Fruit fly (Drosophila melanogaster) whole organism, embryonic: ENCODE measurements around the gene cnc.

ENCODE experiments used
- ATbp ChIP-seq: fragments of 200-800 bp; sonication (Bioruptor generic); optimal IDR thresholded peaks from 2 replicates; lab custom pipeline; 2017; ENCODE audit warnings: missing biosample characterization, mild to moderate bottlenecking, missing genetic modification characterization, missing genetic modification reagents
- CG11085 ChIP-seq: fragments of 200-800 bp; sonication (Bioruptor generic); IDR thresholded peaks from 2 replicates; pipeline ENCODE4 v1.3.6; 2022; ENCODE audit warnings: missing biosample characterization, missing genetic modification characterization
- CG12104 ChIP-seq: fragments of 200-800 bp; sonication (Bioruptor generic); optimal IDR thresholded peaks from 3 replicates; lab custom pipeline; 2016; ENCODE audit warnings: missing biosample characterization, missing genetic modification characterization
- CG1233 ChIP-seq: fragments of 200-800 bp; sonication (Bioruptor generic); optimal IDR thresholded peaks from 4 replicates; lab custom pipeline; 2018; ENCODE audit warnings: missing biosample characterization, mild to moderate bottlenecking, missing genetic modification characterization
- CG12659 ChIP-seq: fragments of 200-800 bp; sonication (Bioruptor generic); optimal IDR thresholded peaks from 3 replicates; lab custom pipeline; 2017; ENCODE audit warnings: mild to moderate bottlenecking, missing biosample characterization, missing genetic modification reagents, missing genetic modification characterization
- CG12942 ChIP-seq: fragments of 200-800 bp; sonication (Bioruptor generic); optimal IDR thresholded peaks from 3 replicates; lab custom pipeline; 2016; ENCODE audit warnings: missing biosample characterization, missing genetic modification characterization
- CG14667 ChIP-seq: fragments of 200-800 bp; sonication (Bioruptor generic); IDR thresholded peaks from 2 replicates; pipeline ENCODE4 v1.3.6; 2022; ENCODE audit warnings: missing biosample characterization, missing genetic modification characterization
- CG15696 ChIP-seq: fragments of 200-800 bp; sonication (Bioruptor generic); optimal IDR thresholded peaks from 2 replicates; lab custom pipeline; 2019; ENCODE audit warnings: missing biosample characterization, mild to moderate bottlenecking, missing genetic modification characterization, moderate library complexity
- CG16815 ChIP-seq: fragments of 200-800 bp; sonication (Bioruptor generic); optimal IDR thresholded peaks from 3 replicates; lab custom pipeline; 2017; ENCODE audit warnings: missing biosample characterization, mild to moderate bottlenecking, missing genetic modification characterization
- CG17802 ChIP-seq: fragments of 200-800 bp; sonication (Bioruptor generic); optimal IDR thresholded peaks from 2 replicates; lab custom pipeline; 2018; ENCODE audit warnings: missing biosample characterization, mild to moderate bottlenecking, missing genetic modification characterization, moderate library complexity
- CG17912 ChIP-seq: fragments of 200-800 bp; sonication (Bioruptor generic); optimal IDR thresholded peaks from 2 replicates; lab custom pipeline; 2018; ENCODE audit warnings: missing biosample characterization, mild to moderate bottlenecking, missing genetic modification characterization
- CG31224 ChIP-seq: fragments of 200-800 bp; sonication (Bioruptor generic); IDR thresholded peaks from 2 replicates; pipeline ENCODE4 v1.3.6; 2022; ENCODE audit warnings: missing biosample characterization, missing genetic modification characterization
- CG33213 ChIP-seq: fragments of 200-800 bp; sonication (Bioruptor generic); optimal IDR thresholded peaks from 3 replicates; lab custom pipeline; 2016; ENCODE audit warnings: missing biosample characterization, missing genetic modification characterization
- CG34224 ChIP-seq: fragments of 200-800 bp; sonication (Bioruptor generic); IDR thresholded peaks from 3 replicates; pipeline ENCODE4 v1.3.6; 2022; ENCODE audit warnings: missing biosample characterization, missing genetic modification characterization; ENCODE audit not compliant: partially characterized antibody
- CG5953 ChIP-seq: fragments of 200-800 bp; sonication (Bioruptor generic); IDR thresholded peaks from 2 replicates; pipeline ENCODE4 v1.3.6; 2022; ENCODE audit warnings: missing biosample characterization, missing genetic modification characterization
- CG6272 ChIP-seq: fragments of 200-800 bp; sonication (Bioruptor generic); IDR thresholded peaks from 2 replicates; pipeline ENCODE4 v1.3.6; 2022; ENCODE audit warnings: missing biosample characterization, missing genetic modification characterization
- CG7963 ChIP-seq: fragments of 200-800 bp; sonication (Bioruptor generic); IDR thresholded peaks from 3 replicates; pipeline ENCODE4 v1.3.6; 2022; ENCODE audit warnings: missing biosample characterization, missing genetic modification characterization; ENCODE audit not compliant: partially characterized antibody
- CG8281 ChIP-seq: fragments of 200-800 bp; sonication (Bioruptor generic); optimal IDR thresholded peaks from 2 replicates; lab custom pipeline; 2018; ENCODE audit warnings: missing biosample characterization, mild to moderate bottlenecking, missing genetic modification characterization, moderate library complexity
- CG8944 ChIP-seq: fragments of 200-800 bp; sonication (Bioruptor generic); optimal IDR thresholded peaks from 3 replicates; lab custom pipeline; 2016; ENCODE audit warnings: missing biosample characterization, missing genetic modification characterization
- CG9876 ChIP-seq: fragments of 200-800 bp; sonication (Bioruptor generic); optimal IDR thresholded peaks from 2 replicates; lab custom pipeline; 2016; ENCODE audit warnings: missing biosample characterization, missing genetic modification characterization
- CG9932 ChIP-seq: fragments of 200-800 bp; sonication (Bioruptor generic); IDR thresholded peaks from 2 replicates; pipeline ENCODE4 v1.3.6; 2022; ENCODE audit warnings: missing biosample characterization, missing genetic modification characterization
- Dad ChIP-seq: fragments of 200-800 bp; sonication (Bioruptor generic); optimal IDR thresholded peaks from 3 replicates; lab custom pipeline; 2016; ENCODE audit warnings: missing biosample characterization, missing genetic modification characterization
- Deaf1 ChIP-seq: fragments of 200-800 bp; optimal IDR thresholded peaks from 3 replicates; lab custom pipeline; 2019; ENCODE audit warnings: missing biosample characterization, mild to moderate bottlenecking, missing genetic modification characterization, moderate library complexity
- Fer1 ChIP-seq: fragments of 200-800 bp; sonication (Bioruptor generic); optimal IDR thresholded peaks from 2 replicates; lab custom pipeline; 2017; ENCODE audit warnings: missing biosample characterization, mild to moderate bottlenecking, missing genetic modification characterization
- HLH4C ChIP-seq: fragments of 200-800 bp; sonication (Bioruptor generic); IDR thresholded peaks from 3 replicates; pipeline ENCODE4 v1.3.6; 2022; ENCODE audit warnings: missing biosample characterization, missing genetic modification characterization; ENCODE audit not compliant: partially characterized antibody
- Jarid2 ChIP-seq: fragments of 200-800 bp; sonication (Bioruptor generic); optimal IDR thresholded peaks from 3 replicates; lab custom pipeline; 2017; ENCODE audit warnings: mild to moderate bottlenecking, missing biosample characterization, missing genetic modification reagents, missing genetic modification characterization
- MESR4 ChIP-seq: fragments of 200-800 bp; sonication (Bioruptor generic); optimal IDR thresholded peaks from 2 replicates; lab custom pipeline; 2018; ENCODE audit warnings: missing biosample characterization, mild to moderate bottlenecking, missing genetic modification characterization, moderate library complexity
- NC2α ChIP-seq: fragments of 200-800 bp; sonication (Bioruptor generic); optimal IDR thresholded peaks from 2 replicates; lab custom pipeline; 2016; ENCODE audit warnings: missing biosample characterization, missing genetic modification characterization
- NfI ChIP-seq: fragments of 200-800 bp; sonication (Bioruptor generic); optimal IDR thresholded peaks from 3 replicates; lab custom pipeline; 2018; ENCODE audit warnings: missing biosample characterization, mild to moderate bottlenecking, missing genetic modification characterization, moderate library complexity
- Sox102F ChIP-seq: fragments of 200-800 bp; sonication (Bioruptor generic); optimal IDR thresholded peaks from 2 replicates; lab custom pipeline; 2018; ENCODE audit warnings: missing biosample characterization, mild to moderate bottlenecking, missing genetic modification characterization, moderate library complexity
- Xbp1 ChIP-seq: fragments of 200-800 bp; sonication (Bioruptor generic); optimal IDR thresholded peaks from 3 replicates; lab custom pipeline; 2016; ENCODE audit warnings: missing biosample characterization, mild to moderate bottlenecking, missing genetic modification characterization
- ara ChIP-seq: fragments of 200-800 bp; sonication (Bioruptor generic); IDR thresholded peaks from 2 replicates; pipeline ENCODE4 v1.3.6; 2022; ENCODE audit warnings: missing biosample characterization, missing genetic modification characterization
- ash1 ChIP-seq: fragments of 200-800 bp; sonication (Bioruptor generic); optimal IDR thresholded peaks from 2 replicates; lab custom pipeline; 2018; ENCODE audit warnings: missing biosample characterization, mild to moderate bottlenecking, missing genetic modification characterization
- croc ChIP-seq: fragments of 200-800 bp; sonication (Bioruptor generic); conservative IDR thresholded peaks from 3 replicates; pipeline ENCODE4 v1.3.6; 2022; ENCODE audit warnings: missing biosample characterization, missing genetic modification characterization
- disco-r ChIP-seq: fragments of 200-800 bp; sonication (Bioruptor generic); optimal IDR thresholded peaks from 2 replicates; lab custom pipeline; 2016; ENCODE audit warnings: missing biosample characterization, missing genetic modification characterization
- dysf ChIP-seq: fragments of 200-800 bp; sonication (Bioruptor generic); IDR thresholded peaks from 3 replicates; pipeline ENCODE4 v1.3.6; 2022; ENCODE audit warnings: missing biosample characterization, missing genetic modification characterization
- insv ChIP-seq, 2 experiments: fragments of 200-800 bp; sonication (Bioruptor generic); optimal IDR thresholded peaks; 3 replicates each; lab custom pipeline; 2016 to 2018; ENCODE audit warnings: missing biosample characterization in 2 of 2, missing genetic modification characterization in 2 of 2
- lmd ChIP-seq: fragments of 200-800 bp; sonication (Bioruptor generic); IDR thresholded peaks from 2 replicates; pipeline ENCODE4 v1.3.6; 2022; ENCODE audit warnings: missing biosample characterization, missing genetic modification characterization
- lola ChIP-seq, 3 experiments: fragments of >200 bp in 2 of 3; fragments of 200-800 bp in 1 of 3; sonication (Bioruptor generic) in 1 of 3; optimal IDR thresholded peaks; 2 replicates each; lab custom pipeline; 2017 to 2019; ENCODE audit warnings: missing biosample characterization in 3 of 3, missing genetic modification characterization in 3 of 3, mild to moderate bottlenecking in 1 of 3, moderate library complexity in 1 of 3
- mam ChIP-seq: fragments of 200-800 bp; sonication (Bioruptor generic); optimal IDR thresholded peaks from 3 replicates; lab custom pipeline; 2016; ENCODE audit warnings: missing biosample characterization, missing genetic modification characterization
- ranshi ChIP-seq: fragments of 200-800 bp; sonication (Bioruptor generic); IDR thresholded peaks from 2 replicates; pipeline ENCODE4 v1.3.6; 2022; ENCODE audit warnings: missing biosample characterization, missing genetic modification characterization
- rib ChIP-seq: fragments of 200-800 bp; sonication (Bioruptor generic); IDR thresholded peaks from 2 replicates; pipeline ENCODE4 v1.3.6; 2022; ENCODE audit warnings: missing biosample characterization, missing genetic modification characterization
- slbo ChIP-seq: fragments of 200-800 bp; sonication (Bioruptor generic); IDR thresholded peaks from 2 replicates; pipeline ENCODE4 v1.3.6; 2022; ENCODE audit warnings: missing biosample characterization, missing genetic modification characterization
- slp2 ChIP-seq: fragments of 200-800 bp; sonication (Bioruptor generic); optimal IDR thresholded peaks from 2 replicates; lab custom pipeline; 2016; ENCODE audit warnings: missing biosample characterization, missing genetic modification characterization
- sob ChIP-seq: fragments of 200-800 bp; sonication (Bioruptor generic); IDR thresholded peaks from 2 replicates; pipeline ENCODE4 v1.3.6; 2022; ENCODE audit warnings: missing biosample characterization, missing genetic modification characterization
- toy ChIP-seq: fragments of 200-800 bp; sonication (Bioruptor generic); IDR thresholded peaks from 2 replicates; pipeline ENCODE4 v1.3.6; 2022; ENCODE audit warnings: missing biosample characterization, missing genetic modification characterization

cnc gene

dm6 chr3R:23193400-23193799 is 33.1 kb downstream of the cnc start (continued):
- TF ChIP-seq CG15696 (tag; lab: Kevin White, UChicago): peak; percentile 35

- TF ChIP-seq Xbp1 (GFP tag; lab: Kevin White, UChicago) (no peak), toy (GFP tag; lab: Robert Waterston, UW) (0 out of 2 replicates have a peak, but pooled peaks have one; percentile 9), CG8281 (peak; percentile 68)
Observed at dm6 chr3R:23192984-23193383, 33.5 kb downstream of the cnc start.

dm6 chr3R:23191108-23191771 is 35.3 kb downstream of the cnc start:
- TF ChIP-seq lmd (no peak; the same call in 1 of the 2 replicates), dysf (GFP tag; lab: Robert Waterston, UW) (peak; percentile 58; the same call in 2 of the 3 replicates), CG14667 (no peak), CG31224 (GFP tag; lab: Robert Waterston, UW) (no peak), insv (GFP tag; optimal IDR thresholded peaks at IDR 0.05; lab: Kevin White, UChicago) (no peak), ATbp (GFP tag; lab: Kevin White, UChicago) (no peak), lola (GFP tag; optimal IDR thresholded peaks at IDR 0.05; lab: Kevin White, UChicago) (no peak), disco-r (no peak), CG17912 (no peak), CG11085 (no peak), Deaf1 (tag; lab: Kevin White, UChicago) (peak; percentile 43), NC2α (no peak), sob (GFP tag; lab: Robert Waterston, UW) (peak; percentile 55), Dad (GFP tag; lab: Kevin White, UChicago) (no peak), croc (no peak), Sox102F (GFP tag; lab: Kevin White, UChicago) (no peak), CG34224 (GFP tag; lab: Robert Waterston, UW) (peak; percentile 54), CG9932 (GFP tag; lab: Robert Waterston, UW) (peak; percentile 67), CG17802 (tag; lab: Kevin White, UChicago) (no peak), Jarid2 (GFP tag; lab: Kevin White, UChicago) (no peak), ash1 (GFP tag; lab: Kevin White, UChicago) (no peak), CG7963 (GFP tag; lab: Robert Waterston, UW) (no peak), CG9876 (GFP tag; lab: Kevin White, UChicago) (no peak), CG12104 (no peak), CG16815 (GFP tag; lab: Kevin White, UChicago) (no peak), HLH4C (no peak; the same call in 2 of the 3 replicates), rib (GFP tag; lab: Robert Waterston, UW) (0 out of 2 replicates have a peak, but pooled peaks have one; percentile 37), CG12659 (GFP tag; lab: Kevin White, UChicago) (peak; percentile 26), ranshi (GFP tag; lab: Robert Waterston, UW) (peak; percentile 48; the same call in 1 of the 2 replicates), CG5953 (GFP tag; lab: Robert Waterston, UW) (no peak), MESR4 (GFP tag; lab: Kevin White, UChicago) (no peak), mam (no peak), CG6272 (no peak), ara (GFP tag; lab: Robert Waterston, UW) (no peak), Fer1 (peak; percentile 3), slp2 (no peak), CG12942 (GFP tag; lab: Kevin White, UChicago) (no peak), CG1233 (GFP tag; lab: Kevin White, UChicago) (no peak), NfI (GFP tag; lab: Kevin White, UChicago) (peak; percentile 4), slbo (GFP tag; lab: Robert Waterston, UW) (peak; percentile 61; the same call in 1 of the 2 replicates), CG33213 (GFP tag; lab: Kevin White, UChicago) (no peak), CG8944 (GFP tag; lab: Kevin White, UChicago) (no peak)
